Worm (Caenorhabditis elegans) whole organism, L3 larva: ENCODE data around the gene C24F3.2.

ENCODE experiments used
- R02D3.7 ChIP-seq: fragments of 150-350 bp; optimal IDR thresholded peaks from 2 replicates; lab custom pipeline; 2014; ENCODE audit warnings: missing biosample characterization, missing genetic modification characterization
- ZK546.5 ChIP-seq: sonication (generic microtip); optimal IDR thresholded peaks from 2 replicates; lab custom pipeline; 2017; ENCODE audit warnings: missing biosample characterization, missing genetic modification characterization
- aly-2 ChIP-seq: fragments of 150-350 bp; optimal IDR thresholded peaks from 2 replicates; lab custom pipeline; 2014; ENCODE audit warnings: missing biosample characterization, missing genetic modification characterization
- ama-1 ChIP-seq: fragments of 150-350 bp; optimal IDR thresholded peaks from 2 replicates; lab custom pipeline; 2018
- ceh-16 ChIP-seq: sonication (generic microtip); optimal IDR thresholded peaks from 2 replicates; lab custom pipeline; 2017; ENCODE audit warnings: missing biosample characterization, missing genetic modification characterization
- ceh-82 ChIP-seq: fragments of 150-350 bp; optimal IDR thresholded peaks from 2 replicates; lab custom pipeline; 2014; ENCODE audit warnings: missing biosample characterization, missing genetic modification characterization
- egl-27 ChIP-seq: sonication (generic microtip); optimal IDR thresholded peaks from 4 replicates; lab custom pipeline; 2017; ENCODE audit warnings: missing biosample characterization, missing genetic modification reagents, missing genetic modification characterization
- elt-1 ChIP-seq: fragments of 150-350 bp; optimal IDR thresholded peaks from 2 replicates; lab custom pipeline; 2014; ENCODE audit warnings: missing biosample characterization, missing genetic modification characterization
- elt-2 ChIP-seq: sonication (generic microtip); optimal IDR thresholded peaks from 2 replicates; lab custom pipeline; 2016; ENCODE audit warnings: missing genetic modification reagents, mild to moderate bottlenecking, missing genetic modification characterization, missing compliant biosample characterization
- elt-3 ChIP-seq, 3 experiments: fragments of 150-350 bp in 1 of 3; sonication (generic microtip) in 2 of 3; optimal IDR thresholded peaks; 2 replicates in 2 of 3; 4 replicates in 1 of 3; lab custom pipeline; 2014 to 2017; ENCODE audit warnings: missing biosample characterization in 3 of 3, missing genetic modification characterization in 3 of 3
- eor-1 ChIP-seq, 2 experiments: fragments of 150-350 bp; optimal IDR thresholded peaks; 2 replicates each; lab custom pipeline; 2014 to 2018; ENCODE audit warnings: missing biosample characterization in 2 of 2, missing genetic modification characterization in 2 of 2
- fkh-10 ChIP-seq: sonication (generic microtip); optimal IDR thresholded peaks from 2 replicates; lab custom pipeline; 2017; ENCODE audit warnings: missing biosample characterization, missing genetic modification reagents, missing genetic modification characterization
- fkh-2 ChIP-seq: fragments of 150-350 bp; optimal IDR thresholded peaks from 2 replicates; lab custom pipeline; 2014; ENCODE audit warnings: missing biosample characterization, missing genetic modification reagents, missing genetic modification characterization
- jun-1 ChIP-seq: fragments of 150-350 bp; optimal IDR thresholded peaks from 2 replicates; lab custom pipeline; 2014; ENCODE audit warnings: missing biosample characterization, missing genetic modification reagents, missing genetic modification characterization
- lin-15B ChIP-seq: fragments of 150-350 bp; optimal IDR thresholded peaks from 2 replicates; lab custom pipeline; 2014; ENCODE audit warnings: missing biosample characterization, missing genetic modification characterization
- lin-39 ChIP-seq: fragments of 150-350 bp; optimal IDR thresholded peaks from 2 replicates; lab custom pipeline; 2018; ENCODE audit warnings: missing biosample characterization, missing genetic modification reagents, missing genetic modification characterization
- lsy-12 ChIP-seq: sonication (generic microtip); optimal IDR thresholded peaks from 2 replicates; lab custom pipeline; 2016; ENCODE audit warnings: mild to moderate bottlenecking, missing genetic modification characterization, missing compliant biosample characterization
- mdl-1 ChIP-seq: fragments of 150-350 bp; optimal IDR thresholded peaks from 2 replicates; lab custom pipeline; 2014; ENCODE audit warnings: missing biosample characterization, missing genetic modification characterization
- nhr-11 ChIP-seq: fragments of 150-350 bp; optimal IDR thresholded peaks from 2 replicates; lab custom pipeline; 2014; ENCODE audit warnings: missing biosample characterization, missing genetic modification characterization
- nhr-12 ChIP-seq: fragments of 150-350 bp; optimal IDR thresholded peaks from 2 replicates; lab custom pipeline; 2014; ENCODE audit warnings: missing biosample characterization, missing genetic modification characterization
- nhr-23 ChIP-seq: fragments of 150-350 bp; optimal IDR thresholded peaks from 2 replicates; lab custom pipeline; 2014; ENCODE audit warnings: missing biosample characterization, missing genetic modification reagents, missing genetic modification characterization
- nhr-237 ChIP-seq: fragments of 150-350 bp; optimal IDR thresholded peaks from 2 replicates; lab custom pipeline; 2014; ENCODE audit warnings: missing biosample characterization, missing genetic modification characterization
- nhr-25 ChIP-seq: sonication (generic microtip); optimal IDR thresholded peaks from 2 replicates; lab custom pipeline; 2017; ENCODE audit warnings: missing biosample characterization, missing genetic modification characterization
- nhr-28 ChIP-seq: fragments of 150-350 bp; optimal IDR thresholded peaks from 2 replicates; lab custom pipeline; 2014; ENCODE audit warnings: missing biosample characterization, missing genetic modification characterization
- nhr-43 ChIP-seq: sonication (generic microtip); optimal IDR thresholded peaks from 2 replicates; lab custom pipeline; 2016; ENCODE audit warnings: mild to moderate bottlenecking, missing genetic modification characterization, missing compliant biosample characterization; ENCODE audit not compliant: poor library complexity, severe bottlenecking
- nhr-67 ChIP-seq: fragments of 150-350 bp; optimal IDR thresholded peaks from 2 replicates; lab custom pipeline; 2014; ENCODE audit warnings: missing biosample characterization, missing genetic modification characterization
- nhr-76 ChIP-seq: fragments of 150-350 bp; sonication (generic microtip); optimal IDR thresholded peaks from 5 replicates; lab custom pipeline; 2014; ENCODE audit warnings: missing biosample characterization, missing genetic modification characterization
- pha-4 ChIP-seq: fragments of 150-350 bp; optimal IDR thresholded peaks from 2 replicates; lab custom pipeline; 2014; ENCODE audit warnings: missing biosample characterization, missing genetic modification reagents, missing genetic modification characterization
- sea-2 ChIP-seq: fragments of 150-350 bp; sonication (generic microtip); optimal IDR thresholded peaks from 4 replicates; lab custom pipeline; 2014; ENCODE audit warnings: missing biosample characterization, missing genetic modification reagents, missing genetic modification characterization
- skn-1 ChIP-seq: fragments of 150-350 bp; optimal IDR thresholded peaks from 2 replicates; lab custom pipeline; 2014; ENCODE audit warnings: missing biosample characterization, missing genetic modification characterization
- snpc-4 ChIP-seq: fragments of 150-350 bp; optimal IDR thresholded peaks from 2 replicates; lab custom pipeline; 2014; ENCODE audit warnings: missing biosample characterization, missing genetic modification characterization
- tbx-2 ChIP-seq: sonication (generic microtip); optimal IDR thresholded peaks from 2 replicates; lab custom pipeline; 2016; ENCODE audit warnings: mild to moderate bottlenecking, missing genetic modification characterization, missing compliant biosample characterization
- unc-39 ChIP-seq: sonication (generic microtip); optimal IDR thresholded peaks from 4 replicates; lab custom pipeline; 2017; ENCODE audit warnings: missing biosample characterization, missing genetic modification characterization
- unc-62 ChIP-seq: fragments of 150-350 bp; sonication (generic microtip); optimal IDR thresholded peaks from 4 replicates; lab custom pipeline; 2014; ENCODE audit warnings: missing biosample characterization, missing genetic modification reagents, missing genetic modification characterization
- ztf-4 ChIP-seq: fragments of 150-350 bp; optimal IDR thresholded peaks from 2 replicates; lab custom pipeline; 2014; ENCODE audit warnings: missing biosample characterization, missing genetic modification characterization

Gene C24F3.2

DNA sequence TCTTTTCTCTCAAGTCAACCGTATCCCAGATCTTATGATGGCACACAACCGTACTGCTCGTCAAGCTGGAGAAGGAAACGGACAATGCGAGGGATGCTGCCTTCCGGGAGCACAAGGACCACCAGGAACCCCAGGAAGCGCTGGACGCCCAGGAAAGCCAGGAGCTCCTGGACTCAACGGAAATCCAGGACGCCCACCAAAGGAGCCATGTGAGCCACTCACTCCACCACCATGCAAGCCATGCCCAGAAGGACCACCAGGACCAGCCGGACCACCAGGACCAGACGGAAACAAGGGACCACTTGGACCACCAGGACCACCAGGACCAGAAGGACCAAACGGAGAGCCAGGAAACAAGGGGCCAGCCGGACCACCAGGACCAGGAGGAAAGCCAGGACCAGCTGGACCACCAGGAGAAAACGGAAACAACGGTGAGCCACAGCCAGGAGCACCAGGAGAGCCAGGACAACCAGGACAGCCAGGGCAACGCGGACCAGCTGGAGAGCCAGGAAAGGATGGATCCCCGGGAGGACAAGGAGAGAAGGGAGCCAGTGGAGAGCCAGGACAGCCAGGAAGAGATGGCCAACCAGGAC, 5.5 kb upstream of the C24F3.2 start:
- TF ChIP-seq ZK546.5 (tag; lab: Kevin White, UChicago) (no peak), nhr-25 (tag; lab: Kevin White, UChicago) (no peak), fkh-2 (tag; lab: Kevin White, UChicago) (no peak), nhr-67 (tag; lab: Kevin White, UChicago) (no peak), R02D3.7 (tag; lab: Kevin White, UChicago) (no peak), mdl-1 (tag; lab: Kevin White, UChicago) (no peak), ceh-82 (no peak), egl-27 (tag; lab: Kevin White, UChicago) (no peak), unc-62 (GFP tag; lab: Kevin White, UChicago) (no peak), lsy-12 (no peak), ztf-4 (tag; lab: Kevin White, UChicago) (no peak), lin-15B (no peak), nhr-237 (tag; lab: Kevin White, UChicago) (no peak), tbx-2 (tag; lab: Kevin White, UChicago) (no peak), unc-39 (tag; lab: Kevin White, UChicago) (no peak), lin-39 (tag; lab: Kevin White, UChicago) (no peak), jun-1 (tag; lab: Kevin White, UChicago) (no peak)

DNA sequence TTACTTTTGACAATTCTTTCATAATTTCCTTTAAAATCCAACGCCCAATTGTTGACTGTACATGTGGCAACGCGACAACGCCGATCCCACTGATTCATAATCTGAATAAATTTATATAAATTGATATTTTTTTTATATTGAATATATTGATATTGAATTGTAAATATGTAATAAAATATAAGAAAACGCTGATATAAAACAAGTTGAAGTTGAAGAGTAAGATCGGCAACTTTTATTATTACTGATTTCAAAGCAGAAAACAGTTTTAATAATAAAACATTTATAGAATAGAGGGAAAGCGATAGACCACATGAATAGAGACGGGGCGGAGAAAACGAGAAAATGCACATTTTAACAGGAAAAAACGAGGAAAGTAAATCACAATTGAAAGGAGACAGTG, 3.1 kb upstream of the C24F3.2 start, which contains the start of gene qns-1:
qns-1 (minus strand) TSS at position 101 of the 400 bp plus-strand sequence.
- no peak for TF ChIP-seq unc-39 (tag; lab: Kevin White, UChicago)
- TF ChIP-seq fkh-2 (tag; lab: Kevin White, UChicago): no peak
- TF ChIP-seq nhr-76 (tag; lab: Kevin White, UChicago): no peak
- TF ChIP-seq skn-1: no peak
- TF ChIP-seq nhr-67 (tag; lab: Kevin White, UChicago): no peak
- TF ChIP-seq R02D3.7 (tag; lab: Kevin White, UChicago): no peak
- TF ChIP-seq nhr-12 (tag; lab: Kevin White, UChicago): no peak
- TF ChIP-seq aly-2: no peak
- no peak for TF ChIP-seq lin-15B
- TF ChIP-seq eor-1 (tag; optimal IDR thresholded peaks at IDR 0.05; lab: Kevin White, UChicago): no peak
- no peak for TF ChIP-seq nhr-23 (tag; lab: Kevin White, UChicago)
- TF ChIP-seq elt-1 (tag; lab: Kevin White, UChicago): no peak
- TF ChIP-seq lsy-12: no peak
- no peak for TF ChIP-seq snpc-4 (tag; lab: Kevin White, UChicago)
- TF ChIP-seq nhr-11 (tag; lab: Kevin White, UChicago): no peak
- TF ChIP-seq nhr-28 (tag; lab: Kevin White, UChicago): no peak

DNA sequence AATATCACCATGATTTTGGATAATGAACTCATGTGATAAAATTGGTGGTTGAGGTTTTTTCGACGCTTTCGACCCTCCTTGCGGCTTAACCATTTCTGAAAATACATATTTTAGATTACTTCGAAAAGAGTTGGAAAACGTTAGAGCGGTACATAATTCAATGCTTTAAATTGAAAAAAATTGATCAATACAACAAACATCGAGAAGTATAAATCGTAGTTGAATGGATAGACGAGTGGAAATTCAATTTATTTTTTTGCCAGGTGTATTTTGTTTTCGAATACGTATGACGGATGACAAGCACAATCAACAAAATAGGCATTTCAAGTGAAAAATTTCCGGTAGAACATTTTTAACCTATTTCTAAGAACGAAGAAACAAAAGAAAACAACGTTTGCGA, 1.2 kb upstream of the C24F3.2 start, which contains the start of gene tram-1:
tram-1 (minus strand) TSS at position 101 of the 400 bp plus-strand sequence.
- no peak for TF ChIP-seq R02D3.7 (tag; lab: Kevin White, UChicago)
- no peak for TF ChIP-seq nhr-11 (tag; lab: Kevin White, UChicago)
- no peak for TF ChIP-seq pha-4 (tag; lab: Kevin White, UChicago)
- no peak for TF ChIP-seq nhr-76 (tag; lab: Kevin White, UChicago)
- TF ChIP-seq sea-2 (GFP tag; lab: Kevin White, UChicago): no peak
- no peak for TF ChIP-seq ZK546.5 (tag; lab: Kevin White, UChicago)

DNA sequence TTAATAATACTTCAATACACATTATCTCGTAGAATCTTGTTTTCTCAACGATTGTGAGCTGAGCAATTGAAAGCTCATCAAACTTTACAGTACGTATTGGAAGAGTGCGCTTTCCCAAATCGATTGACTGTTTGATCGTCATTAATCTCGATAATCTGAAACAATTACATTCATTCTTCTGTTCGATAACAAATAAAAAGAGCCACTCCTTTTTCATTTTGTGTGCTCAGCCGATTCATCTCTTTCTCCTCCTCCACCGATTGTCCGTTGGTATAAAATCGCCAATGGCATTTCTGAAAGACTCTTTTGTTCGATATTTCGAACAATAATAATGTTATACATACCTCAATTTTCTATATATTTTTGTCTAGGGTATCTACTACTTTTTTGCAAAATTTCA, 1.4 kb downstream of the C24F3.2 start, which contains the start of gene nas-12:
nas-12 (plus strand) TSS at position 301 of the 400 bp plus-strand sequence.
- TF ChIP-seq elt-2 (tag; lab: Kevin White, UChicago) (no peak), ZK546.5 (tag; lab: Kevin White, UChicago) (no peak), lsy-12 (no peak), nhr-23 (tag; lab: Kevin White, UChicago) (no peak), pha-4 (tag; lab: Kevin White, UChicago) (no peak), elt-1 (tag; lab: Kevin White, UChicago) (no peak)

DNA sequence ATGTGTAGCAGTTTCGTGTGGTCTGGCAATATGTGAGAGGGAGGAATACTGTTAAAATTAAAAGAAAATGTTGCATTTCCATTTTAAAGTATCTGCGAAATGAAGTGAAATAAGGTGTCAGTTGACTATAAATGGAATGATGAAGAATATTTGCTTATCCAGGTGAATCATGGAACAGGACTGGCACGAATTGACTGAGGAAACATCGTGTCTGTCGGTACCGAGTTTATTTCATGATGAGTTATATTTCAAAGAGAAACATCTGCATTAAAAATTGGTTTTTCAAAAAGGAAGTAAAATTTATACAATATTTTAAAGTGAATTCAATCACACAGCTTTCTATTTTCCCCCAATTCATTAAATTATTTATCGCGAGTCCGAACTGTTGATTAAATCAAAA, 5.2 kb downstream of the C24F3.2 start, which contains the start of gene F01G10.6:
F01G10.6 (minus strand) TSS at position 101 of the 400 bp plus-strand sequence.
- TF ChIP-seq skn-1: no peak
- no peak for TF ChIP-seq nhr-67 (tag; lab: Kevin White, UChicago)
- no peak for TF ChIP-seq sea-2 (GFP tag; lab: Kevin White, UChicago)
- TF ChIP-seq elt-1 (tag; lab: Kevin White, UChicago): no peak
- no peak for TF ChIP-seq mdl-1 (tag; lab: Kevin White, UChicago)
- no peak for TF ChIP-seq fkh-10 (GFP tag; lab: Kevin White, UChicago)
- TF ChIP-seq nhr-23 (tag; lab: Kevin White, UChicago): no peak
- no peak for TF ChIP-seq elt-2 (tag; lab: Kevin White, UChicago)
- TF ChIP-seq eor-1 (tag; optimal IDR thresholded peaks at IDR 0.05; lab: Kevin White, UChicago): no peak
- no peak for TF ChIP-seq snpc-4 (tag; lab: Kevin White, UChicago)
- TF ChIP-seq egl-27 (tag; lab: Kevin White, UChicago): no peak
- no peak for TF ChIP-seq nhr-237 (tag; lab: Kevin White, UChicago)
- no peak for TF ChIP-seq nhr-43 (tag; lab: Kevin White, UChicago)
- TF ChIP-seq ceh-16 (tag; lab: Kevin White, UChicago): no peak
- no peak for TF ChIP-seq elt-3 (tag; optimal IDR thresholded peaks at IDR 0.05; lab: Kevin White, UChicago)
- no peak for TF ChIP-seq ama-1 (lab: Kevin White, UChicago)
- TF ChIP-seq lin-15B: no peak
